Worm (Caenorhabditis elegans) whole organism, young adult: ENCODE data around the gene egl-45.

Source experiments
- B0035.1 ChIP-seq: sonication (generic microtip); optimal IDR thresholded peaks from 2 replicates; lab custom pipeline; 2016; ENCODE audit warnings: missing genetic modification characterization, mild to moderate bottlenecking, missing compliant biosample characterization, missing genotype, missing genetic modification reagents
- F57A8.1 ChIP-seq: fragments of 200-800 bp; sonication (Bioruptor generic); optimal IDR thresholded peaks from 2 replicates; lab custom pipeline; 2018; ENCODE audit warnings: mild to moderate bottlenecking, missing genetic modification characterization, moderate library complexity, missing compliant biosample characterization
- ama-1 ChIP-seq, 3 experiments: fragments of 150-350 bp in 1 of 3; sonication (generic microtip) in 2 of 3; optimal IDR thresholded peaks; 2 replicates each; lab custom pipeline; 2014 to 2018; ENCODE audit warnings: missing biosample characterization in 2 of 3, missing genetic modification characterization in 2 of 3, missing genetic modification reagents in 2 of 3
- attf-3 ChIP-seq: fragments of 200-800 bp; sonication (Bioruptor generic); conservative IDR thresholded peaks from 2 replicates; pipeline ENCODE4 v1.3.6; 2022; ENCODE audit warnings: missing genetic modification reagents, missing genetic modification characterization, missing compliant biosample characterization
- attf-5 ChIP-seq: fragments of 200-800 bp; sonication (Bioruptor generic); optimal IDR thresholded peaks from 2 replicates; lab custom pipeline; 2018; ENCODE audit warnings: mild to moderate bottlenecking, missing genetic modification characterization, missing compliant biosample characterization
- bed-1 ChIP-seq: fragments of 200-800 bp; sonication (Bioruptor generic); IDR thresholded peaks from 2 replicates; pipeline ENCODE4 v1.3.6; 2022; ENCODE audit warnings: missing genetic modification reagents, missing genetic modification characterization, missing compliant biosample characterization
- ccch-3 ChIP-seq: fragments of 200-800 bp; sonication (Bioruptor generic); optimal IDR thresholded peaks from 2 replicates; lab custom pipeline; 2018; ENCODE audit warnings: mild to moderate bottlenecking, missing genetic modification characterization, missing compliant biosample characterization
- ceh-58 ChIP-seq: fragments of 200-800 bp; sonication (Bioruptor generic); IDR thresholded peaks from 2 replicates; pipeline ENCODE4 v1.3.6; 2022; ENCODE audit warnings: missing genetic modification characterization, missing compliant biosample characterization
- let-526 ChIP-seq: fragments of 200-800 bp; sonication (Bioruptor generic); IDR thresholded peaks from 2 replicates; pipeline ENCODE4 v1.3.6; 2022; ENCODE audit warnings: missing genetic modification reagents, missing genetic modification characterization, missing compliant biosample characterization
- lin-26 ChIP-seq: fragments of 200-800 bp; sonication (Bioruptor generic); IDR thresholded peaks from 2 replicates; pipeline ENCODE4 v1.3.6; 2022; ENCODE audit warnings: missing genetic modification reagents, missing genetic modification characterization, missing compliant biosample characterization
- mcd-1 ChIP-seq: fragments of 200-800 bp; sonication (Bioruptor generic); IDR thresholded peaks from 2 replicates; pipeline ENCODE4 v1.3.6; 2022; ENCODE audit warnings: missing genetic modification reagents, missing genetic modification characterization, missing compliant biosample characterization
- pha-4 ChIP-seq: fragments of 150-350 bp; sonication (generic microtip); optimal IDR thresholded peaks from 2 replicates; lab custom pipeline; 2014; ENCODE audit warnings: missing biosample characterization, missing genetic modification reagents, missing genetic modification characterization

ce11 chrIII:7806947-7807346 is 21.5 kb downstream of the egl-45 start:
- TF ChIP-seq bed-1 (GFP tag; lab: Robert Waterston, UW) (no peak), let-526 (GFP tag; lab: Robert Waterston, UW) (no peak), ccch-3 (GFP tag; lab: Kevin White, UChicago) (no peak), mcd-1 (GFP tag; lab: Robert Waterston, UW) (no peak), ama-1 (optimal IDR thresholded peaks at IDR 0.05; lab: Kevin White, UChicago) (no peak), ama-1 (GFP tag; optimal IDR thresholded peaks at IDR 0.05; lab: Kevin White, UChicago) (no peak), attf-5 (GFP tag; lab: Kevin White, UChicago) (no peak), B0035.1 (tag; lab: Kevin White, UChicago) (no peak), ceh-58 (no peak), attf-3 (GFP tag; lab: Robert Waterston, UW) (no peak), lin-26 (GFP tag; lab: Robert Waterston, UW) (no peak), F57A8.1 (GFP tag; lab: Kevin White, UChicago) (no peak), pha-4 (tag; lab: Kevin White, UChicago) (no peak)
